Fruit fly (Drosophila melanogaster): ENCODE measurements around the gene CG31789.

CG31789 gene

DNA sequence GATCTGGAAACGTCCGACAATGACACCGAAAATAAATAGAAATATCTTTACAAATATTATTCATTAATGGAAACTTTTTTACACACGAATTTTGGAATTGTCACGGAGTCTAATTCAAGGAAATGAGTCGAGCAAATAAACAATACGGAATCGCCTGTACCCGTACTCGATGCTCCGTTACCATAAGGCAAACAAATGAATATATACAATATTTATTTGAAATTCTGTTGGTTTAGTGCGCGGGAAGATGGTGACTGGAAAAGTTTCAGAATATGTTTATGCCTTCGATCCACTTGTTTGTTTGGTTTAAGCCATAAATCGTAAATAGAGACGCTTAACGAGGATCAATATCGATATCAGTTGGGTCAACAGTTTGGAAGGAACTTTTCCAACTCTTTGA is 49.3 kb upstream of the CG31789 start (continued):
- TF ChIP-seq CG9932 (GFP tag; IDR thresholded peaks at IDR 0.05) (no peak), jumu (GFP tag; optimal IDR thresholded peaks at IDR 0.05) (no peak), prd (optimal IDR thresholded peaks at IDR 0.05) (no peak), prd (GFP tag; IDR thresholded peaks at IDR 0.05) (no peak), CG10366 (GFP tag; IDR thresholded peaks at IDR 0.05) (no peak), fd96Cb (tag; optimal IDR thresholded peaks at IDR 0.05) (no peak), CG4730 (GFP tag; IDR thresholded peaks at IDR 0.05) (no peak), eyg (GFP tag; optimal IDR thresholded peaks at IDR 0.05) (no peak), Ssrp (tag; optimal IDR thresholded peaks at IDR 0.05) (no peak), CG5180 (GFP tag; optimal IDR thresholded peaks at IDR 0.05) (no peak), Hr78 (GFP tag; optimal IDR thresholded peaks at IDR 0.05) (no peak), zfh1 (GFP tag; IDR thresholded peaks at IDR 0.05) (no peak), Hmr (GFP tag; optimal IDR thresholded peaks at IDR 0.05) (peak; percentile 21), tin (GFP tag; optimal IDR thresholded peaks at IDR 0.05) (no peak), CG15479 (GFP tag; optimal IDR thresholded peaks at IDR 0.05) (no peak), CG31224 (GFP tag; IDR thresholded peaks at IDR 0.05) (no peak), salm (tag; optimal IDR thresholded peaks at IDR 0.05) (no peak), lilli (GFP tag; optimal IDR thresholded peaks at IDR 0.05) (no peak), wek (GFP tag; optimal IDR thresholded peaks at IDR 0.05) (no peak), gem (tag; optimal IDR thresholded peaks at IDR 0.05) (peak; percentile 14), CG17186 (GFP tag; optimal IDR thresholded peaks at IDR 0.05) (no peak), CG17568 (GFP tag; optimal IDR thresholded peaks at IDR 0.05) (peak; percentile 1), B-H2 (GFP tag; optimal IDR thresholded peaks at IDR 0.05) (no peak), NC2α (GFP tag; optimal IDR thresholded peaks at IDR 0.05) (no peak), Lpt (GFP tag; optimal IDR thresholded peaks at IDR 0.05) (no peak), CG17802 (tag; optimal IDR thresholded peaks at IDR 0.05) (no peak), Dll (GFP tag; IDR thresholded peaks at IDR 0.05; ENCODE audit: partially characterized antibody) (no peak), BtbVII (GFP tag; optimal IDR thresholded peaks at IDR 0.05) (peak; percentile 19), CTCF (GFP tag; optimal IDR thresholded peaks at IDR 0.05) (no peak), Xrp1 (GFP tag; IDR thresholded peaks at IDR 0.05) (no peak), pfk (GFP tag; optimal IDR thresholded peaks at IDR 0.05) (no peak), unpg (GFP tag; optimal IDR thresholded peaks at IDR 0.05) (peak; percentile 12), lola (GFP tag; optimal IDR thresholded peaks at IDR 0.05) (peak in 1 of 3 experiments; percentile 20), CG10267 (tag; optimal IDR thresholded peaks at IDR 0.05) (no peak), slp2 (GFP tag; optimal IDR thresholded peaks at IDR 0.05) (no peak), CG2116 (GFP tag; optimal IDR thresholded peaks at IDR 0.05) (peak; percentile 8), sens (GFP tag) (peak; percentile 73), trem (tag; optimal IDR thresholded peaks at IDR 0.05) (no peak), CG33557 (GFP tag; optimal IDR thresholded peaks at IDR 0.05) (peak; percentile 42), CG7357 (GFP tag; IDR thresholded peaks at IDR 0.05) (no peak), CG9727 (GFP tag; optimal IDR thresholded peaks at IDR 0.05) (peak; percentile 14), Jarid2 (GFP tag; optimal IDR thresholded peaks at IDR 0.05) (no peak), CG15514 (GFP tag; optimal IDR thresholded peaks at IDR 0.05) (peak; percentile 23), CG5245 (GFP tag; optimal IDR thresholded peaks at IDR 0.05) (no peak), Ptx1 (GFP tag; IDR thresholded peaks at IDR 0.05) (no peak), pho (GFP tag; optimal IDR thresholded peaks at IDR 0.05) (no peak), Atf6 (GFP tag; IDR thresholded peaks at IDR 0.05) (peak; percentile 49), CG2678 (tag; optimal IDR thresholded peaks at IDR 0.05) (peak; percentile 30), CG1024 (GFP tag; IDR thresholded peaks at IDR 0.05) (no peak), dysf (GFP tag; IDR thresholded peaks at IDR 0.05) (no peak), CG4820 (GFP tag; optimal IDR thresholded peaks at IDR 0.05) (no peak), CG6654 (GFP tag; optimal IDR thresholded peaks at IDR 0.05) (no peak)
